Worm (Caenorhabditis elegans): ENCODE measurements around the gene srsx-31.
A peak's percentile ranks its signal among the peaks of the same experiment; 100 is the strongest.
"Not testable (repeated sequence)": the region's sequence is repeated elsewhere in the genome, so short reads cannot be mapped to it uniquely, and the experiment has no call there.

srsx-31 gene

ce11 chrV:11286114-11286513 is 31.2 kb upstream of the srsx-31 start, which contains the start of gene C03E10.3:
C03E10.3 (plus strand) TSS chrV:11286414.
- TF ChIP-seq efl-1 (optimal IDR thresholded peaks at IDR 0.05), result not testable (repeated sequence)
- TF ChIP-seq efl-1 (GFP tag; optimal IDR thresholded peaks at IDR 0.05 in 1 of 2), result peak in 1 of 2 experiments; percentile 40

- TF ChIP-seq grh-1 (GFP tag; IDR thresholded peaks at IDR 0.05) (no peak), zip-4 (GFP tag; optimal IDR thresholded peaks at IDR 0.05) (no peak), mef-2 (tag; optimal IDR thresholded peaks at IDR 0.05) (no peak)
Observed at ce11 chrV:11282272-11282671, 27.4 kb upstream of the srsx-31 start, which contains the start of gene gly-20. gly-20 (plus strand) TSS chrV:11282572.

ce11 chrV:11281414-11282209 is 26.7 kb upstream of the srsx-31 start:
- TF ChIP-seq nhr-47 (tag; optimal IDR thresholded peaks at IDR 0.05), result no peak
- TF ChIP-seq snu-23 (GFP tag; optimal IDR thresholded peaks at IDR 0.05), result peak; percentile 46
- TF ChIP-seq nhr-85 (tag), result peak; percentile 37
- TF ChIP-seq mdl-1 (tag; optimal IDR thresholded peaks at IDR 0.05), result no peak
- no peak for TF ChIP-seq nhr-71 (tag; optimal IDR thresholded peaks at IDR 0.05)
- peak; percentile 78 for TF ChIP-seq lin-14 (GFP tag; optimal IDR thresholded peaks at IDR 0.05)
- TF ChIP-seq unc-130 (tag; optimal IDR thresholded peaks at IDR 0.05), result peak; percentile 5
- no peak for TF ChIP-seq sox-4 (tag; optimal IDR thresholded peaks at IDR 0.05)
- TF ChIP-seq efl-1 (optimal IDR thresholded peaks at IDR 0.05), result peak; percentile 3 to 19
- TF ChIP-seq efl-1 (GFP tag; optimal IDR thresholded peaks at IDR 0.05 in 1 of 2), result no peak
- TF ChIP-seq lin-15B (tag; optimal IDR thresholded peaks at IDR 0.05), result no peak
- no peak for TF ChIP-seq tbx-2 (tag; optimal IDR thresholded peaks at IDR 0.05)
- peak in 1 of 6 experiments; percentile 27 for TF ChIP-seq elt-3 (tag; optimal IDR thresholded peaks at IDR 0.05)
- peak in 1 of 2 experiments; percentile 11 for TF ChIP-seq lsy-2 (tag; optimal IDR thresholded peaks at IDR 0.05)
- TF ChIP-seq nhr-20 (tag; optimal IDR thresholded peaks at IDR 0.05), result peak; percentile 62
- peak in 1 of 3 experiments; percentile 8 for TF ChIP-seq ceh-82 (tag; optimal IDR thresholded peaks at IDR 0.05)
- TF ChIP-seq mep-1 (tag; optimal IDR thresholded peaks at IDR 0.05), result peak; percentile 66
- TF ChIP-seq lin-35 (GFP tag; optimal IDR thresholded peaks at IDR 0.05), result no peak
- peak; percentile 97 for TF ChIP-seq blmp-1 (tag; optimal IDR thresholded peaks at IDR 0.05)
- peak in 1 of 3 experiments; percentile 9 for TF ChIP-seq dpl-1 (GFP tag; optimal IDR thresholded peaks at IDR 0.05)
- TF ChIP-seq irx-1 (tag; optimal IDR thresholded peaks at IDR 0.05), result peak; percentile 21
- peak; percentile 16 for TF ChIP-seq rnt-1 (tag; optimal IDR thresholded peaks at IDR 0.05)

ce11 chrV:11279564-11279963 is 24.7 kb upstream of the srsx-31 start:
- TF ChIP-seq mab-9 (GFP tag; IDR thresholded peaks at IDR 0.05), result no peak
- no peak for TF ChIP-seq pqm-1 (tag; optimal IDR thresholded peaks at IDR 0.05)
- TF ChIP-seq rnt-1 (tag; optimal IDR thresholded peaks at IDR 0.05), result no peak
- no peak for TF ChIP-seq lin-14 (GFP tag; optimal IDR thresholded peaks at IDR 0.05)
- TF ChIP-seq fkh-4 (tag; optimal IDR thresholded peaks at IDR 0.05; ENCODE audit: borderline replicate concordance), result no peak
- TF ChIP-seq fkh-10 (GFP tag; optimal IDR thresholded peaks at IDR 0.05), result no peak
- TF ChIP-seq unc-62 (GFP tag; optimal IDR thresholded peaks at IDR 0.05), result no peak
- no peak for TF ChIP-seq xbp-1 (tag; optimal IDR thresholded peaks at IDR 0.05)
- no peak for TF ChIP-seq C16A3.4 (tag; optimal IDR thresholded peaks at IDR 0.05)
- no peak for TF ChIP-seq fos-1 (tag; optimal IDR thresholded peaks at IDR 0.05)
- TF ChIP-seq nhr-237 (tag; optimal IDR thresholded peaks at IDR 0.05), result no peak
- TF ChIP-seq Y116A8C.19 (tag; optimal IDR thresholded peaks at IDR 0.05; ENCODE audit: borderline replicate concordance), result no peak
- TF ChIP-seq ceh-90 (tag; optimal IDR thresholded peaks at IDR 0.05), result no peak
- no peak for TF ChIP-seq skn-1 (tag; optimal IDR thresholded peaks at IDR 0.05)

Data from whole organism, L1 larva.